Worm (Caenorhabditis elegans) whole organism, young adult: ENCODE data around the gene prdx-3.

Source experiments
- B0019.2 ChIP-seq: fragments of 200-800 bp; sonication (Bioruptor generic); conservative IDR thresholded peaks from 2 replicates; pipeline ENCODE4 v1.3.6; 2022; ENCODE audit warnings: missing genetic modification reagents, missing genetic modification characterization, missing compliant biosample characterization
- B0261.1 ChIP-seq: sonication (generic microtip); optimal IDR thresholded peaks from 2 replicates; lab custom pipeline; 2016; ENCODE audit warnings: mild to moderate bottlenecking, missing genetic modification characterization, moderate library complexity, missing compliant biosample characterization
- D2030.7 ChIP-seq: fragments of 200-800 bp; sonication (Bioruptor generic); IDR thresholded peaks from 2 replicates; pipeline ENCODE4 v1.3.6; 2022; ENCODE audit warnings: missing genetic modification reagents, missing genetic modification characterization, missing compliant biosample characterization
- F33H1.4 ChIP-seq: fragments of 200-800 bp; sonication (Bioruptor generic); IDR thresholded peaks from 2 replicates; pipeline ENCODE4 v1.3.6; 2022; ENCODE audit warnings: missing genetic modification reagents, missing genetic modification characterization, missing compliant biosample characterization
- F37B4.10 ChIP-seq: fragments of 200-800 bp; sonication (Bioruptor generic); IDR thresholded peaks from 2 replicates; pipeline ENCODE4 v1.3.6; 2022; ENCODE audit warnings: missing genetic modification characterization, missing compliant biosample characterization
- F52B5.7 ChIP-seq: sonication (generic microtip); optimal IDR thresholded peaks from 2 replicates; lab custom pipeline; 2016; ENCODE audit warnings: mild to moderate bottlenecking, missing genetic modification characterization, missing compliant biosample characterization
- F57C9.4 ChIP-seq: sonication (generic microtip); optimal IDR thresholded peaks from 2 replicates; lab custom pipeline; 2017; ENCODE audit warnings: mild to moderate bottlenecking, missing genetic modification characterization, missing compliant biosample characterization
- T07F8.4 ChIP-seq: sonication (generic microtip); optimal IDR thresholded peaks from 2 replicates; lab custom pipeline; 2016; ENCODE audit warnings: mild to moderate bottlenecking, missing genetic modification characterization, moderate library complexity, missing compliant biosample characterization
- T26A5.8 ChIP-seq: sonication (generic microtip); optimal IDR thresholded peaks from 2 replicates; lab custom pipeline; 2016; ENCODE audit warnings: missing genetic modification characterization, missing compliant biosample characterization
- Y53F4B.3 ChIP-seq: fragments of 200-800 bp; sonication (Bioruptor generic); IDR thresholded peaks from 2 replicates; pipeline ENCODE4 v1.3.6; 2022; ENCODE audit warnings: missing genetic modification reagents, missing genetic modification characterization, missing compliant biosample characterization
- Y56A3A.18 ChIP-seq: fragments of 200-800 bp; sonication (Bioruptor generic); IDR thresholded peaks from 2 replicates; pipeline ENCODE4 v1.3.6; 2022; ENCODE audit warnings: missing genetic modification reagents, missing genetic modification characterization, missing compliant biosample characterization
- ZK185.1 ChIP-seq: sonication (generic microtip); optimal IDR thresholded peaks from 2 replicates; lab custom pipeline; 2016; ENCODE audit warnings: mild to moderate bottlenecking, missing genetic modification characterization, missing compliant biosample characterization; ENCODE audit not compliant: poor library complexity, severe bottlenecking
- akir-1 ChIP-seq: fragments of 200-800 bp; sonication (Bioruptor generic); optimal IDR thresholded peaks from 2 replicates; lab custom pipeline; 2018; ENCODE audit warnings: mild to moderate bottlenecking, missing genetic modification characterization, moderate library complexity, missing compliant biosample characterization
- aptf-2 ChIP-seq: fragments of 200-800 bp; sonication (Bioruptor generic); conservative IDR thresholded peaks from 2 replicates; pipeline ENCODE4 v1.3.6; 2022; ENCODE audit warnings: missing genetic modification reagents, missing genetic modification characterization, missing compliant biosample characterization
- aptf-3 ChIP-seq: fragments of 200-800 bp; sonication (Bioruptor generic); IDR thresholded peaks from 2 replicates; pipeline ENCODE4 v1.3.6; 2022; ENCODE audit warnings: missing genetic modification characterization, missing compliant biosample characterization
- atf-7 ChIP-seq: sonication (generic microtip); optimal IDR thresholded peaks from 2 replicates; lab custom pipeline; 2017; ENCODE audit warnings: mild to moderate bottlenecking, missing genetic modification characterization, missing compliant biosample characterization
- athp-1 ChIP-seq: sonication (generic microtip); optimal IDR thresholded peaks from 2 replicates; lab custom pipeline; 2017; ENCODE audit warnings: mild to moderate bottlenecking, missing genetic modification characterization, missing compliant biosample characterization
- cebp-1 ChIP-seq, 2 experiments: fragments of 200-800 bp in 1 of 2; sonication (Bioruptor generic) in 1 of 2; sonication (generic microtip) in 1 of 2; IDR thresholded peaks in 1 of 2; optimal IDR thresholded peaks in 1 of 2; 2 replicates each; pipeline versions ENCODE4 v1.3.6 to Lab custom; 2017 to 2022; ENCODE audit warnings: missing compliant biosample characterization in 2 of 2, missing genetic modification characterization in 2 of 2, mild to moderate bottlenecking in 1 of 2, missing genetic modification reagents in 1 of 2, moderate library complexity in 1 of 2
- ceh-58 ChIP-seq: fragments of 200-800 bp; sonication (Bioruptor generic); IDR thresholded peaks from 2 replicates; pipeline ENCODE4 v1.3.6; 2022; ENCODE audit warnings: missing genetic modification characterization, missing compliant biosample characterization
- die-1 ChIP-seq: sonication (generic microtip); optimal IDR thresholded peaks from 2 replicates; lab custom pipeline; 2016; ENCODE audit warnings: missing genotype, mild to moderate bottlenecking, missing genetic modification characterization, missing compliant biosample characterization
- dox-1 ChIP-seq: fragments of 200-800 bp; sonication (Bioruptor generic); IDR thresholded peaks from 2 replicates; pipeline ENCODE4 v1.3.6; 2022; ENCODE audit warnings: missing genetic modification reagents, missing genetic modification characterization, missing compliant biosample characterization
- dpl-1 ChIP-seq: fragments of 150-350 bp; optimal IDR thresholded peaks from 2 replicates; lab custom pipeline; 2014; ENCODE audit warnings: missing biosample characterization, missing genetic modification reagents, missing genetic modification characterization
- egl-18 ChIP-seq: fragments of 200-800 bp; sonication (Bioruptor generic); IDR thresholded peaks from 2 replicates; pipeline ENCODE4 v1.3.6; 2022; ENCODE audit warnings: missing genetic modification reagents, missing genetic modification characterization, missing compliant biosample characterization
- egl-44 ChIP-seq: fragments of 200-800 bp; sonication (Bioruptor generic); IDR thresholded peaks from 2 replicates; pipeline ENCODE4 v1.3.6; 2022; ENCODE audit warnings: missing genetic modification reagents, missing genetic modification characterization, missing compliant biosample characterization
- ekl-4 ChIP-seq: fragments of 200-800 bp; sonication (Bioruptor generic); IDR thresholded peaks from 2 replicates; pipeline ENCODE4 v1.3.6; 2022; ENCODE audit warnings: missing genetic modification reagents, missing genetic modification characterization, missing compliant biosample characterization
- him-1 ChIP-seq: sonication (generic microtip); optimal IDR thresholded peaks from 2 replicates; lab custom pipeline; 2016; ENCODE audit warnings: missing genotype, missing genetic modification reagents, missing genetic modification characterization, missing compliant biosample characterization
- hmg-1.2 ChIP-seq: fragments of 200-800 bp; sonication (Bioruptor generic); IDR thresholded peaks from 2 replicates; pipeline ENCODE4 v1.3.6; 2022; ENCODE audit warnings: missing genetic modification reagents, missing genetic modification characterization, missing compliant biosample characterization
- let-526 ChIP-seq: fragments of 200-800 bp; sonication (Bioruptor generic); IDR thresholded peaks from 2 replicates; pipeline ENCODE4 v1.3.6; 2022; ENCODE audit warnings: missing genetic modification reagents, missing genetic modification characterization, missing compliant biosample characterization
- lin-26 ChIP-seq: fragments of 200-800 bp; sonication (Bioruptor generic); IDR thresholded peaks from 2 replicates; pipeline ENCODE4 v1.3.6; 2022; ENCODE audit warnings: missing genetic modification reagents, missing genetic modification characterization, missing compliant biosample characterization
- lin-35 ChIP-seq, 3 experiments: fragments of 150-350 bp in 2 of 3; sonication (generic microtip) in 1 of 3; optimal IDR thresholded peaks; 2 replicates each; lab custom pipeline; 2014 to 2018; ENCODE audit warnings: missing biosample characterization in 3 of 3, missing genetic modification characterization in 3 of 3, missing genetic modification reagents in 3 of 3
- lin-54 ChIP-seq: fragments of 200-800 bp; sonication (Bioruptor generic); optimal IDR thresholded peaks from 2 replicates; lab custom pipeline; 2018; ENCODE audit warnings: mild to moderate bottlenecking, missing genetic modification characterization, missing compliant biosample characterization
- lsl-1 ChIP-seq: fragments of 200-800 bp; sonication (Bioruptor generic); optimal IDR thresholded peaks from 2 replicates; lab custom pipeline; 2018; ENCODE audit warnings: mild to moderate bottlenecking, missing genetic modification characterization, moderate library complexity, missing compliant biosample characterization
- madf-6 ChIP-seq: fragments of 200-800 bp; sonication (Bioruptor generic); IDR thresholded peaks from 2 replicates; pipeline ENCODE4 v1.3.6; 2022; ENCODE audit warnings: missing genetic modification reagents, missing genetic modification characterization, missing compliant biosample characterization
- mcd-1 ChIP-seq: fragments of 200-800 bp; sonication (Bioruptor generic); IDR thresholded peaks from 2 replicates; pipeline ENCODE4 v1.3.6; 2022; ENCODE audit warnings: missing genetic modification reagents, missing genetic modification characterization, missing compliant biosample characterization
- mxl-1 ChIP-seq: sonication (generic microtip); optimal IDR thresholded peaks from 2 replicates; lab custom pipeline; 2016; ENCODE audit warnings: missing genetic modification characterization, missing compliant biosample characterization
- nfyb-1 ChIP-seq: fragments of 200-800 bp; sonication (Bioruptor generic); IDR thresholded peaks from 2 replicates; pipeline ENCODE4 v1.3.6; 2022; ENCODE audit warnings: missing genetic modification reagents, missing genetic modification characterization, missing compliant biosample characterization
- nhr-80 ChIP-seq: sonication (generic microtip); optimal IDR thresholded peaks from 2 replicates; lab custom pipeline; 2016; ENCODE audit warnings: missing genetic modification characterization, missing compliant biosample characterization
- pha-4 ChIP-seq: fragments of 150-350 bp; sonication (generic microtip); optimal IDR thresholded peaks from 2 replicates; lab custom pipeline; 2014; ENCODE audit warnings: missing biosample characterization, missing genetic modification reagents, missing genetic modification characterization
- rpc-1 ChIP-seq, 2 experiments: fragments of 150-350 bp in 1 of 2; sonication (generic microtip) in 1 of 2; optimal IDR thresholded peaks; 2 replicates each; lab custom pipeline; 2014 to 2018; ENCODE audit warnings: missing biosample characterization in 1 of 2, missing genetic modification characterization in 1 of 2, missing genetic modification reagents in 1 of 2, missing genotype in 1 of 2
- snpc-4 ChIP-seq, 5 experiments: fragments of 150-350 bp in 1 of 5; sonication (generic microtip) in 4 of 5; optimal IDR thresholded peaks; 2 replicates each; lab custom pipeline; 2014 to 2018; ENCODE audit warnings: missing genetic modification characterization in 5 of 5, missing biosample characterization in 3 of 5, antibody characterized with exemption in 2 of 5, mild to moderate bottlenecking in 2 of 5, missing compliant biosample characterization in 2 of 5, missing genotype in 2 of 5, moderate library complexity in 2 of 5, missing genetic modification reagents in 1 of 5
- tbp1 ChIP-seq: fragments of 200-800 bp; sonication (Bioruptor generic); optimal IDR thresholded peaks from 2 replicates; lab custom pipeline; 2018; ENCODE audit warnings: mild to moderate bottlenecking, missing genetic modification characterization, missing compliant biosample characterization
- zim-3 ChIP-seq: sonication (generic microtip); optimal IDR thresholded peaks from 2 replicates; lab custom pipeline; 2017; ENCODE audit warnings: mild to moderate bottlenecking, missing genetic modification characterization, moderate library complexity, missing compliant biosample characterization
- ztf-6 ChIP-seq: fragments of 200-800 bp; sonication (Bioruptor generic); IDR thresholded peaks from 2 replicates; pipeline ENCODE4 v1.3.6; 2022; ENCODE audit warnings: missing genetic modification reagents, missing genetic modification characterization, missing compliant biosample characterization

Gene prdx-3

ce11 chrIII:4362332-4362731 is 44.9 kb upstream of the prdx-3 start (continued):
- TF ChIP-seq dox-1 (GFP tag; lab: Robert Waterston, UW) (peak; percentile 50; the same call in 1 of the 2 replicates), ztf-6 (GFP tag; lab: Robert Waterston, UW) (0 out of 2 replicates have a peak, but pooled peaks have one; percentile 29), F52B5.7 (tag; lab: Kevin White, UChicago) (no peak), T07F8.4 (tag; lab: Kevin White, UChicago) (peak; percentile 8), mxl-1 (tag; lab: Kevin White, UChicago) (peak; percentile 45), ekl-4 (no peak), F57C9.4 (tag; lab: Kevin White, UChicago) (no peak), D2030.7 (GFP tag; lab: Robert Waterston, UW) (peak; percentile 62), mcd-1 (GFP tag; lab: Robert Waterston, UW) (peak; percentile 18; the same call in 1 of the 2 replicates), F33H1.4 (GFP tag; lab: Robert Waterston, UW) (peak; percentile 24; the same call in 1 of the 2 replicates), nhr-80 (tag; lab: Kevin White, UChicago) (peak; percentile 4), die-1 (tag; lab: Kevin White, UChicago) (peak; percentile 46), B0261.1 (tag; lab: Kevin White, UChicago) (peak; percentile 67), lin-35 (GFP tag; optimal IDR thresholded peaks at IDR 0.05; lab: Kevin White, UChicago) (no peak), hmg-1.2 (peak; percentile 30; the same call in 1 of the 2 replicates), rpc-1 (optimal IDR thresholded peaks at IDR 0.05; lab: Kevin White, UChicago) (peak; percentile 65), rpc-1 (tag; optimal IDR thresholded peaks at IDR 0.05; lab: Kevin White, UChicago) (peak; percentile 80), athp-1 (tag; lab: Kevin White, UChicago) (peak; percentile 10), lin-54 (GFP tag; lab: Kevin White, UChicago) (no peak), egl-18 (GFP tag; lab: Robert Waterston, UW) (no peak), lin-26 (GFP tag; lab: Robert Waterston, UW) (peak; percentile 78), him-1 (tag; lab: Kevin White, UChicago) (peak; percentile 73), snpc-4 (GFP tag; optimal IDR thresholded peaks at IDR 0.05; lab: Kevin White, UChicago) (no peak), snpc-4 (tag; optimal IDR thresholded peaks at IDR 0.05; lab: Kevin White, UChicago) (peak in 2 of 4 experiments; percentile 18 to 60), cebp-1 (GFP tag; IDR thresholded peaks at IDR 0.05; lab: Robert Waterston, UW) (no peak), cebp-1 (tag; optimal IDR thresholded peaks at IDR 0.05; lab: Kevin White, UChicago) (no peak), ceh-58 (GFP tag; lab: Robert Waterston, UW) (no peak), nfyb-1 (GFP tag; lab: Robert Waterston, UW) (0 out of 2 replicates have a peak, but pooled peaks have one; percentile 22), tbp1 (GFP tag; lab: Kevin White, UChicago) (peak; percentile 90), lsl-1 (GFP tag; lab: Kevin White, UChicago) (peak; percentile 52), pha-4 (tag; lab: Kevin White, UChicago) (no peak), egl-44 (GFP tag; lab: Robert Waterston, UW) (0 out of 2 replicates have a peak, but pooled peaks have one; percentile 35), zim-3 (no peak), let-526 (GFP tag; lab: Robert Waterston, UW) (no peak), Y53F4B.3 (GFP tag; lab: Robert Waterston, UW) (no peak), F37B4.10 (GFP tag; lab: Robert Waterston, UW) (no peak), madf-6 (0 out of 2 replicates have a peak, but pooled peaks have one; percentile 18)

- TF ChIP-seq ZK185.1 (tag; lab: Kevin White, UChicago) (no peak), aptf-2 (GFP tag; lab: Robert Waterston, UW) (no peak), die-1 (tag; lab: Kevin White, UChicago) (no peak), Y56A3A.18 (GFP tag; lab: Robert Waterston, UW) (no peak), aptf-3 (GFP tag; lab: Robert Waterston, UW) (no peak), F57C9.4 (tag; lab: Kevin White, UChicago) (no peak), T26A5.8 (tag; lab: Kevin White, UChicago) (no peak), B0019.2 (GFP tag; lab: Robert Waterston, UW) (no peak), ztf-6 (GFP tag; lab: Robert Waterston, UW) (no peak), akir-1 (GFP tag; lab: Kevin White, UChicago) (no peak), atf-7 (no peak), dpl-1 (no peak)
- TF ChIP-seq, all 124 proteins: peak for 0
Measured at ce11 chrIII:4364974-4365373, 42.3 kb upstream of the prdx-3 start, which contains the start of gene ckb-1. TSS of gene ckb-1 (plus strand) at chrIII:4365274.
